Worm (Caenorhabditis elegans) whole organism, midembryonic: ENCODE results near the gene F52G2.3.
"Not testable (repeated sequence)": the region's sequence is repeated elsewhere in the genome, so short reads cannot be mapped to it uniquely, and the experiment has no call there.

Experiments used
- med-1 ChIP-seq: sonication (generic microtip); optimal IDR thresholded peaks from 2 replicates; lab custom pipeline; 2017; ENCODE audit warnings: missing genetic modification characterization, mild to moderate bottlenecking, missing compliant biosample characterization, antibody characterized with exemption, missing genetic modification reagents; ENCODE audit not compliant: insufficient read depth
- ref-1 ChIP-seq: fragments of 200-800 bp; sonication (Bioruptor generic); conservative IDR thresholded peaks from 2 replicates; pipeline ENCODE4 v1.3.6; 2022; ENCODE audit warnings: missing genetic modification reagents, missing genetic modification characterization, missing compliant biosample characterization
- ztf-29 ChIP-seq: fragments of 200-800 bp; sonication (Bioruptor generic); IDR thresholded peaks from 2 replicates; pipeline ENCODE4 v1.3.6; 2022; ENCODE audit warnings: missing genetic modification reagents, missing genetic modification characterization, missing compliant biosample characterization

- not testable (repeated sequence) for TF ChIP-seq ref-1; med-1; ztf-29 (GFP tag; lab: Robert Waterston, UW)
These were observed 30.9 kb upstream of the F52G2.3 start, which contains the start of gene sru-16 for ce11 chrIV:13578953-13579352.
